Worm (Caenorhabditis elegans): ENCODE data around the gene fbxa-190.

The fbxa-190 gene

DNA sequence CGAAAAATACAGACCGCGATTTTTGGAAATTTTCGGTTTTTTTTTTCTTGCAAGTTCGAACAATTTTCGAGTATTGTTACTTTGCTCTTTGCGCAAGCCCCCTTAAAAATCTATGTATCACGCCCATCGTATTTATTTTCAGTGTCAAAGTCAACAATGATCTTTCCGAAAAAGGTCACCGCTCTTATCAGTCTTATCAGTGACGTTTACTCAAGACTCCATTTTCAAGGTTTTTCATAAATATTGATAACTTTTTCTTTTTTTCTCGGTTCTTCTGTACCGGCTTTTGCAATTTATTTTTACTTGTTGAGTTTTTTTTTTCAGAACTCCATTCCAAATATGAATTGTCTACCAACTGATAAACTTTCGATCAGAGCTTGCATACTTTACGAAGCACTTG, at the start of gene fbxa-190:
fbxa-190 (plus strand) TSS at position 325 of the 400 bp plus-strand sequence.
- TF ChIP-seq scrt-1 (GFP tag; IDR thresholded peaks at IDR 0.05) (no peak), aly-1 (tag; optimal IDR thresholded peaks at IDR 0.05) (no peak), tbx-37 (GFP tag; conservative IDR thresholded peaks at IDR 0.05) (no peak), flt-1 (GFP tag; IDR thresholded peaks at IDR 0.05) (no peak), ama-1 (optimal IDR thresholded peaks at IDR 0.05) (no peak), ceh-36 (tag; optimal IDR thresholded peaks at IDR 0.05) (no peak), hmbx-1 (tag; optimal IDR thresholded peaks at IDR 0.05) (no peak), ceh-13 (GFP tag; optimal IDR thresholded peaks at IDR 0.05) (no peak), tbx-11 (GFP tag; IDR thresholded peaks at IDR 0.05) (no peak), hnd-1 (tag; optimal IDR thresholded peaks at IDR 0.05) (no peak), B0310.2 (tag; optimal IDR thresholded peaks at IDR 0.05) (no peak), tra-4 (tag; optimal IDR thresholded peaks at IDR 0.05) (no peak), sea-1 (GFP tag; conservative IDR thresholded peaks at IDR 0.05) (no peak), pes-1 (GFP tag; IDR thresholded peaks at IDR 0.05) (no peak)

ce11 chrX:1322997-1323396, 48.8 kb upstream of the fbxa-190 start:
- TF ChIP-seq flt-1 (GFP tag; IDR thresholded peaks at IDR 0.05) (no peak), ets-7 (tag; optimal IDR thresholded peaks at IDR 0.05) (no peak), hmg-4 (GFP tag; optimal IDR thresholded peaks at IDR 0.05) (peak; percentile 23), F13C5.2 (tag; optimal IDR thresholded peaks at IDR 0.05) (peak; percentile 60)

DNA sequence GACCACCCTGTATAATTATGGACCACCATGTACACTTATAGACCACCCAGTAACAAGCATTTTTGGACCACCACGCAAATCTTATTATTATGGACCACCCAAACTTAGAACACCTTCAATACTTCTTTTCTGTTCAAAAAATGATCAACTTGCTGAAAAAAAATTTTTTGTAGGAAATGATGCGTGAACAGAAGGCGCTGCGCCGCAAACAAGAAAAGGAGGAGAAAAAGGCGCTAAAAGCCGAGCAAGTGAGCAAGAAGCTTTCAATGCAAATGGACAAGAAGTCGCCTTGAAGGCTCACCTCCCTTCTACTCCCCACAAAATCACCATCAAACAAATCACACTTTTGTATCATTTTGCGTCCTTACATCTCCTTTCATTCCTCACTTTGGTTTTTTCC, 44.6 kb upstream of the fbxa-190 start:
- TF ChIP-seq hmg-4 (GFP tag; optimal IDR thresholded peaks at IDR 0.05) (no peak), tra-4 (tag; optimal IDR thresholded peaks at IDR 0.05) (no peak), ets-7 (tag; optimal IDR thresholded peaks at IDR 0.05) (no peak), tbx-37 (GFP tag; conservative IDR thresholded peaks at IDR 0.05) (no peak), ceh-36 (tag; optimal IDR thresholded peaks at IDR 0.05) (no peak), scrt-1 (GFP tag; IDR thresholded peaks at IDR 0.05) (no peak), sea-1 (GFP tag; conservative IDR thresholded peaks at IDR 0.05) (no peak), aly-1 (tag; optimal IDR thresholded peaks at IDR 0.05) (no peak), B0310.2 (tag; optimal IDR thresholded peaks at IDR 0.05) (no peak), pes-1 (GFP tag; IDR thresholded peaks at IDR 0.05) (no peak), ceh-13 (GFP tag; optimal IDR thresholded peaks at IDR 0.05) (no peak), hmbx-1 (tag; optimal IDR thresholded peaks at IDR 0.05) (no peak), flt-1 (GFP tag; IDR thresholded peaks at IDR 0.05) (no peak), F13C5.2 (tag; optimal IDR thresholded peaks at IDR 0.05) (no peak), tbx-11 (GFP tag; IDR thresholded peaks at IDR 0.05) (no peak)

- TF ChIP-seq ets-7 (tag; optimal IDR thresholded peaks at IDR 0.05) (no peak), hnd-1 (tag; optimal IDR thresholded peaks at IDR 0.05) (no peak), flt-1 (GFP tag; IDR thresholded peaks at IDR 0.05) (no peak), scrt-1 (GFP tag; IDR thresholded peaks at IDR 0.05) (no peak), ama-1 (optimal IDR thresholded peaks at IDR 0.05) (no peak), hmg-4 (GFP tag; optimal IDR thresholded peaks at IDR 0.05) (no peak), aly-1 (tag; optimal IDR thresholded peaks at IDR 0.05) (no peak)
These were observed 42.0 kb upstream of the fbxa-190 start, which contains the start of gene F21E9.2 for ce11 chrX:1329847-1330246. Gene F21E9.2, minus strand, starts transcription at chrX:1329947.

DNA sequence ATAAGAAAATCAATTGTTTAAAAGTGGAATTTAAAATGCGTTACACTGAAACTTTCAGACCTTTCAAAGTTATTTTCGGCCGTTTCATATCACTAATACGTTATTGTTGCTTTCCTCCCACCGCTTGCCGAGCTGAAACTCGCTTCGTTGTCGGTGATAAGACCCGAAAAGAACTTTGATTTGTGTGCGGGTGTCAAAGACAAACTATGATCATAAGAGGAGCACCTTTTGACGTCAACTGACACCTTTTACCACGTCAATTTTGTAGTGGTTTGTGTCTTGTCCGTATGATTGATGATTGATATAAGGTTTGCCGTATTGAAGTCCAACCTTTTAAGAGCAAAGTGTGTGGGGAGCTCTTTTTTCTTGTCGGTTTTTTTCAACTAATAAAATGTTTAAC, 34.8 kb upstream of the fbxa-190 start, which contains the start of gene ttr-37:
ttr-37 (minus strand) TSS at position 167 of the 400 bp plus-strand sequence.
- no peak for TF ChIP-seq hmg-4 (GFP tag; optimal IDR thresholded peaks at IDR 0.05)
- no peak for TF ChIP-seq ceh-36 (tag; optimal IDR thresholded peaks at IDR 0.05)
- TF ChIP-seq tbx-37 (GFP tag; conservative IDR thresholded peaks at IDR 0.05), result no peak
- TF ChIP-seq ceh-13 (GFP tag; optimal IDR thresholded peaks at IDR 0.05), result no peak
- no peak for TF ChIP-seq B0310.2 (tag; optimal IDR thresholded peaks at IDR 0.05)

DNA sequence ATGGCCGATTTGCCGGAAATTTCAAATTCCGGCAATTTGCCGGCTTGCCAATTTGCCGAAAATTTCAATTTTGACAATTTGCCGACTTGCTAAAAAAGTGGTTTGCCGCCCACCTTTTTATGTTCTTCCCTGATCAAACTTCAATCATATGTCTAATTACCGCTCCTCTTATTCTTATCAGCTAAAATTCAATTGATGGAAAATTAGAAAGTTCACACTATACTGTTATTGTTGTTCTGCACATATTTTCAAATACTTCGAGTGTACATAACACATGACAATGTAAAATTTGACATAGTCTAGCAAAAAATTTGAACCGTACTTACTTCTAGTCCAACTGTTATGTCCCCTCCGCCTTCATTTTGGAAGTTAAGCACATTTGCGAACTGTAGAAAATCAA, 34.0 kb upstream of the fbxa-190 start:
- TF ChIP-seq pes-1 (GFP tag; IDR thresholded peaks at IDR 0.05) (no peak), ceh-13 (GFP tag; optimal IDR thresholded peaks at IDR 0.05) (no peak), ets-7 (tag; optimal IDR thresholded peaks at IDR 0.05) (no peak)

DNA sequence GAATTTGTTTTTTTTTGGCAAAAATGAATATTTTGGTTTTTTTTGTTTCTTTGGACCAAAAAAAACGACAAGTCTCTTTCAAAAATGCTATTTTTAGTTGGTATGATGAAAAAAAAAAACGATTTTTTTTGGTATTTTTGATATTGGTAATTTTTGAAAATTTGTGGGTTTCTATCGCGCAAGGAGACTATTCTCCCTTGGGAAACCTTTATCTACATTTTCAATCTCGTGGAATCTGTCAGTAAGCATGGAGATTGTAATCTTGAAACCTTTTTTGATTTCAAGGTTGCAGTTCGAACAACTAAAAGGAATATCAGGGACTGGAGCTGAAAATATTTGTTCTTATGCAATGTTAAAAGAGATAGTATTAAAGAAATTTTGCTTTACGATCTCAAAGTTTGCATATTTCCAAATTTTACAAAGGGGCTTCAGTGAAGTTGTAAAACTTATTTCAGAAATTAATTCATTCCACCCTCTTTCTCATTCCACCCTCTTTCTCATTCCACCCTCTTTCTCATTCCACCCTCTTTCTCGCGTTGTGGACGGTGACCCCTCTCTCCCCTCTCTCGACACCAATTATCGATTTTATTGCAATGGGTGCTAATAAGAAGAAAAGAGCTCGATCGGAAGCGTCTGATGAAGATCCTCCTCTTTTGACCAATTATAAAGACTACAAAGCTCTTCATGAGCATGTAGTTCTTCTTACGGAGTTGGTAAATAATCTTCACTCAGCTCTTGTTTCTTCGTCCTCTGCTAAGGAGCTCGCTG, 32.7 kb upstream of the fbxa-190 start:
- TF ChIP-seq tbx-11 (GFP tag; IDR thresholded peaks at IDR 0.05), result no peak
- no peak for TF ChIP-seq hnd-1 (tag; optimal IDR thresholded peaks at IDR 0.05)
- no peak for TF ChIP-seq pes-1 (GFP tag; IDR thresholded peaks at IDR 0.05)
- no peak for TF ChIP-seq ceh-13 (GFP tag; optimal IDR thresholded peaks at IDR 0.05)
- TF ChIP-seq scrt-1 (GFP tag; IDR thresholded peaks at IDR 0.05), result no peak
- no peak for TF ChIP-seq flt-1 (GFP tag; IDR thresholded peaks at IDR 0.05)
- no peak for TF ChIP-seq ama-1 (optimal IDR thresholded peaks at IDR 0.05)
- no peak for TF ChIP-seq ceh-36 (tag; optimal IDR thresholded peaks at IDR 0.05)
- no peak for TF ChIP-seq sea-1 (GFP tag; conservative IDR thresholded peaks at IDR 0.05)
- TF ChIP-seq B0310.2 (tag; optimal IDR thresholded peaks at IDR 0.05), result no peak
- no peak for TF ChIP-seq ets-7 (tag; optimal IDR thresholded peaks at IDR 0.05)
- TF ChIP-seq tra-4 (tag; optimal IDR thresholded peaks at IDR 0.05), result no peak
- no peak for TF ChIP-seq hmg-4 (GFP tag; optimal IDR thresholded peaks at IDR 0.05)
- TF ChIP-seq hmbx-1 (tag; optimal IDR thresholded peaks at IDR 0.05), result no peak
- no peak for TF ChIP-seq tbx-37 (GFP tag; conservative IDR thresholded peaks at IDR 0.05)
- TF ChIP-seq aly-1 (tag; optimal IDR thresholded peaks at IDR 0.05), result no peak
- TF ChIP-seq F13C5.2 (tag; optimal IDR thresholded peaks at IDR 0.05), result no peak

ce11 chrX:1344321-1344720, 27.5 kb upstream of the fbxa-190 start, which contains the start of gene ins-39:
Gene ins-39, minus strand, starts transcription at chrX:1344421.
- TF ChIP-seq scrt-1 (GFP tag; IDR thresholded peaks at IDR 0.05) (no peak), hnd-1 (tag; optimal IDR thresholded peaks at IDR 0.05) (no peak), tbx-37 (GFP tag; conservative IDR thresholded peaks at IDR 0.05) (no peak), sea-1 (GFP tag; conservative IDR thresholded peaks at IDR 0.05) (no peak)

Measured in whole organism, early embryonic.